Fruit fly (Drosophila melanogaster) whole organism, pupa: ENCODE results near the gene CG2124.

Source experiments
- CG13204 ChIP-seq: fragments of 200-800 bp; sonication (Bioruptor generic); optimal IDR thresholded peaks from 2 replicates; lab custom pipeline; 2018; ENCODE audit warnings: missing biosample characterization, mild to moderate bottlenecking, missing genetic modification characterization, moderate library complexity
- CG32121 ChIP-seq: fragments of 200-800 bp; sonication (Bioruptor generic); IDR thresholded peaks from 2 replicates; pipeline ENCODE4 v1.3.6; 2022; ENCODE audit warnings: missing biosample characterization, missing genetic modification characterization
- Pif1B ChIP-seq: fragments of 200-800 bp; sonication (Bioruptor generic); optimal IDR thresholded peaks from 3 replicates; lab custom pipeline; 2016; ENCODE audit warnings: missing biosample characterization, missing genetic modification characterization
- fd96Ca ChIP-seq: fragments of 200-800 bp; sonication (Bioruptor generic); IDR thresholded peaks from 3 replicates; pipeline ENCODE4 v1.3.6; 2022; ENCODE audit warnings: missing biosample characterization, missing genetic modification characterization

- peak; percentile 96 for TF ChIP-seq fd96Ca
- TF ChIP-seq Pif1B (GFP tag; lab: Kevin White, UChicago) = peak; percentile 90
- TF ChIP-seq CG32121 (GFP tag; lab: Robert Waterston, UW) = peak; percentile 96
- peak; percentile 30 for TF ChIP-seq CG13204 (GFP tag; lab: Kevin White, UChicago)
Measured at dm6 chrX:10547070-10547856, 48.7 kb upstream of the CG2124 start.
